Worm (Caenorhabditis elegans) whole organism, L3 larva: ENCODE results near the gene F38B7.10.

Experiments
- ZK546.5 ChIP-seq: sonication (generic microtip); optimal IDR thresholded peaks from 2 replicates; lab custom pipeline; 2017; ENCODE audit warnings: missing biosample characterization, missing genetic modification characterization
- ama-1 ChIP-seq: fragments of 150-350 bp; optimal IDR thresholded peaks from 2 replicates; lab custom pipeline; 2018
- ceh-82 ChIP-seq: fragments of 150-350 bp; optimal IDR thresholded peaks from 2 replicates; lab custom pipeline; 2014; ENCODE audit warnings: missing biosample characterization, missing genetic modification characterization
- lin-15B ChIP-seq: fragments of 150-350 bp; optimal IDR thresholded peaks from 2 replicates; lab custom pipeline; 2014; ENCODE audit warnings: missing biosample characterization, missing genetic modification characterization
- mdl-1 ChIP-seq: fragments of 150-350 bp; optimal IDR thresholded peaks from 2 replicates; lab custom pipeline; 2014; ENCODE audit warnings: missing biosample characterization, missing genetic modification characterization
- mml-1 ChIP-seq: fragments of 150-350 bp; sonication (generic microtip); optimal IDR thresholded peaks from 3 replicates; lab custom pipeline; 2014; ENCODE audit warnings: missing biosample characterization, missing genetic modification characterization

DNA sequence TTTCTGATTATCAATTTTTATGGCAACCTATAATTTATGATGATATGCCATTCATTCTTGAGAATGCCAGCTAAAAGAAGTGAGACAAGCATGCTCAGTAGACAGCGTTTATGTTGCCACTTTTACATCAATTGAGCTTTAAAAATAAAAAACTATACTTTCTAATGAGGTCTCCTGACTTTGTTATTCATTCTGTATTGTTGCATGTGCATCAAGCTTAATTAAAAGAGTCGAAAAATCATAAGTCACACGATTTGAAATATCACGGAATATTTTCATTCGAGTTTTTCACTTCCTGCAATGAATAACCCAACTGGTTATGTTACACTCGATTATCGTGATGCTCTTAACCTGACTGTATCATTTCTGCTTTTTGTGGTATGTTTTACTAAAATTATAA is 17.3 kb downstream of the F38B7.10 start, which contains the start of gene srx-86:
- no peak for TF ChIP-seq mdl-1
- no peak for TF ChIP-seq mml-1 (tag; lab: Kevin White, UChicago)
- no peak for TF ChIP-seq ZK546.5 (tag; lab: Kevin White, UChicago)
- TF ChIP-seq ceh-82: no peak
- TF ChIP-seq ama-1 (lab: Kevin White, UChicago): no peak
- no peak for TF ChIP-seq lin-15B (tag; lab: Kevin White, UChicago)
